Worm (Caenorhabditis elegans) whole organism, midembryonic: ENCODE data around the gene ttll-15.

Experiments used
- T22C8.4 ChIP-seq: fragments of 200-800 bp; sonication (Bioruptor generic); IDR thresholded peaks from 2 replicates; pipeline ENCODE4 v1.3.6; 2022; ENCODE audit warnings: missing genetic modification characterization, missing compliant biosample characterization
- cog-1 ChIP-seq: sonication (generic microtip); optimal IDR thresholded peaks from 2 replicates; lab custom pipeline; 2016; ENCODE audit warnings: missing genetic modification characterization, missing compliant biosample characterization
- flt-1 ChIP-seq: fragments of 200-800 bp; sonication (Bioruptor generic); IDR thresholded peaks from 2 replicates; pipeline ENCODE4 v1.3.6; 2022; ENCODE audit warnings: missing genetic modification characterization, missing compliant biosample characterization
- klf-2 ChIP-seq: fragments of 200-800 bp; sonication (Bioruptor generic); conservative IDR thresholded peaks from 2 replicates; pipeline ENCODE4 v1.3.6; 2022; ENCODE audit warnings: missing genetic modification reagents, missing genetic modification characterization, missing compliant biosample characterization
- med-1 ChIP-seq: sonication (generic microtip); optimal IDR thresholded peaks from 2 replicates; lab custom pipeline; 2017; ENCODE audit warnings: missing genetic modification characterization, mild to moderate bottlenecking, missing compliant biosample characterization, antibody characterized with exemption, missing genetic modification reagents; ENCODE audit not compliant: insufficient read depth
- ref-1 ChIP-seq: fragments of 200-800 bp; sonication (Bioruptor generic); conservative IDR thresholded peaks from 2 replicates; pipeline ENCODE4 v1.3.6; 2022; ENCODE audit warnings: missing genetic modification reagents, missing genetic modification characterization, missing compliant biosample characterization
- ztf-23 ChIP-seq: fragments of 200-800 bp; sonication (Bioruptor generic); IDR thresholded peaks from 2 replicates; pipeline ENCODE4 v1.3.6; 2022; ENCODE audit warnings: missing genetic modification reagents, missing genetic modification characterization, missing compliant biosample characterization
- ztf-29 ChIP-seq: fragments of 200-800 bp; sonication (Bioruptor generic); IDR thresholded peaks from 2 replicates; pipeline ENCODE4 v1.3.6; 2022; ENCODE audit warnings: missing genetic modification reagents, missing genetic modification characterization, missing compliant biosample characterization

- TF ChIP-seq ztf-23, result no peak
- TF ChIP-seq ref-1 (GFP tag; lab: Robert Waterston, UW), result no peak
- TF ChIP-seq ztf-29, result no peak
- no peak for TF ChIP-seq T22C8.4 (GFP tag; lab: Robert Waterston, UW)
- no peak for TF ChIP-seq klf-2 (GFP tag; lab: Robert Waterston, UW)
- no peak for TF ChIP-seq flt-1 (GFP tag; lab: Robert Waterston, UW)
- no peak for TF ChIP-seq med-1 (GFP tag; lab: Kevin White, UChicago)
- no peak for TF ChIP-seq cog-1 (tag; lab: Kevin White, UChicago)
These were observed 23.8 kb downstream of the ttll-15 start, which contains the start of gene pqn-2 for ce11 chrV:10382142-10382541.
